Worm (Caenorhabditis elegans) whole organism, L2 larva: ENCODE data around the gene aman-2.

ENCODE experiments used
- C34F6.9 ChIP-seq: fragments of 150-350 bp; optimal IDR thresholded peaks from 2 replicates; lab custom pipeline; 2014; ENCODE audit warnings: missing biosample characterization, missing genetic modification characterization
- F13H6.1 ChIP-seq: sonication (generic microtip); optimal IDR thresholded peaks from 2 replicates; lab custom pipeline; 2016; ENCODE audit warnings: missing genetic modification characterization, missing compliant biosample characterization
- R02D3.7 ChIP-seq: fragments of 150-350 bp; optimal IDR thresholded peaks from 2 replicates; lab custom pipeline; 2014; ENCODE audit warnings: missing biosample characterization, missing genetic modification characterization
- Y55F3AM.14 ChIP-seq: fragments of 200-800 bp; sonication (Bioruptor generic); optimal IDR thresholded peaks from 2 replicates; lab custom pipeline; 2018; ENCODE audit warnings: mild to moderate bottlenecking, missing genetic modification characterization, missing compliant biosample characterization
- ZK546.5 ChIP-seq: sonication (generic microtip); optimal IDR thresholded peaks from 2 replicates; lab custom pipeline; 2017; ENCODE audit warnings: missing biosample characterization, missing genetic modification characterization
- alr-1 ChIP-seq: fragments of 150-350 bp; optimal IDR thresholded peaks from 2 replicates; lab custom pipeline; 2014; ENCODE audit warnings: missing biosample characterization, missing genetic modification characterization
- ceh-82 ChIP-seq: fragments of 150-350 bp; optimal IDR thresholded peaks from 2 replicates; lab custom pipeline; 2014; ENCODE audit warnings: missing biosample characterization, missing genetic modification characterization
- crh-2 ChIP-seq: sonication (generic microtip); optimal IDR thresholded peaks from 2 replicates; lab custom pipeline; 2017; ENCODE audit warnings: missing biosample characterization, missing genetic modification characterization
- dmd-4 ChIP-seq: sonication (generic microtip); optimal IDR thresholded peaks from 2 replicates; lab custom pipeline; 2017; ENCODE audit warnings: missing biosample characterization, missing genetic modification characterization
- egl-27 ChIP-seq: sonication (generic microtip); optimal IDR thresholded peaks from 3 replicates; lab custom pipeline; 2017; ENCODE audit warnings: missing biosample characterization, missing genetic modification reagents, missing genetic modification characterization
- fos-1 ChIP-seq: fragments of 150-350 bp; optimal IDR thresholded peaks from 2 replicates; lab custom pipeline; 2014; ENCODE audit warnings: missing biosample characterization, missing genetic modification characterization
- gmeb-1 ChIP-seq: fragments of 150-350 bp; optimal IDR thresholded peaks from 2 replicates; lab custom pipeline; 2014; ENCODE audit warnings: missing biosample characterization, missing genetic modification characterization
- lin-39 ChIP-seq: fragments of 150-350 bp; optimal IDR thresholded peaks from 2 replicates; lab custom pipeline; 2014; ENCODE audit warnings: missing biosample characterization, missing genetic modification reagents, missing genetic modification characterization
- lsy-2 ChIP-seq, 2 experiments: fragments of 150-350 bp in 1 of 2; sonication (generic microtip) in 1 of 2; optimal IDR thresholded peaks; 2 replicates each; lab custom pipeline; 2014 to 2017; ENCODE audit warnings: missing biosample characterization in 2 of 2, missing genetic modification characterization in 2 of 2
- mab-5 ChIP-seq: fragments of 150-350 bp; optimal IDR thresholded peaks from 2 replicates; lab custom pipeline; 2014; ENCODE audit warnings: missing biosample characterization, missing genetic modification characterization
- mdl-1 ChIP-seq, 2 experiments: fragments of 150-350 bp in 1 of 2; sonication (generic microtip) in 1 of 2; optimal IDR thresholded peaks; 2 replicates each; lab custom pipeline; 2017; ENCODE audit warnings: missing biosample characterization in 2 of 2, missing genetic modification characterization in 2 of 2
- nhr-10 ChIP-seq: sonication (generic microtip); optimal IDR thresholded peaks from 2 replicates; lab custom pipeline; 2017; ENCODE audit warnings: missing biosample characterization, missing genetic modification characterization
- nhr-11 ChIP-seq: fragments of 150-350 bp; optimal IDR thresholded peaks from 2 replicates; lab custom pipeline; 2014; ENCODE audit warnings: missing biosample characterization, missing genetic modification characterization
- nhr-129 ChIP-seq: fragments of 150-350 bp; optimal IDR thresholded peaks from 2 replicates; lab custom pipeline; 2014; ENCODE audit warnings: missing biosample characterization, missing genetic modification characterization
- nhr-21 ChIP-seq: fragments of 150-350 bp; optimal IDR thresholded peaks from 2 replicates; lab custom pipeline; 2014; ENCODE audit warnings: missing biosample characterization, missing genetic modification characterization
- nhr-23 ChIP-seq: fragments of 150-350 bp; optimal IDR thresholded peaks from 2 replicates; lab custom pipeline; 2014; ENCODE audit warnings: missing biosample characterization, missing genetic modification reagents, missing genetic modification characterization
- nhr-25 ChIP-seq: fragments of 150-350 bp; sonication (generic microtip); optimal IDR thresholded peaks from 3 replicates; lab custom pipeline; 2014; ENCODE audit warnings: missing biosample characterization, missing genetic modification characterization
- nhr-6 ChIP-seq: fragments of 150-350 bp; optimal IDR thresholded peaks from 2 replicates; lab custom pipeline; 2014; ENCODE audit warnings: missing biosample characterization, missing genetic modification characterization
- sem-4 ChIP-seq: fragments of 150-350 bp; optimal IDR thresholded peaks from 2 replicates; lab custom pipeline; 2014; ENCODE audit warnings: missing biosample characterization, missing genetic modification reagents, missing genetic modification characterization
- skn-1 ChIP-seq: sonication (generic microtip); optimal IDR thresholded peaks from 2 replicates; lab custom pipeline; 2017; ENCODE audit warnings: missing biosample characterization, missing genetic modification characterization
- sma-3 ChIP-seq: sonication (generic microtip); optimal IDR thresholded peaks from 2 replicates; lab custom pipeline; 2016; ENCODE audit warnings: missing genetic modification reagents, missing genetic modification characterization, missing compliant biosample characterization
- sma-9 ChIP-seq, 2 experiments: fragments of 150-350 bp in 1 of 2; sonication (generic microtip) in 1 of 2; optimal IDR thresholded peaks; 2 replicates each; lab custom pipeline; 2014 to 2016; ENCODE audit warnings: missing genetic modification characterization in 2 of 2, mild to moderate bottlenecking in 1 of 2, missing biosample characterization in 1 of 2, missing compliant biosample characterization in 1 of 2, missing genetic modification reagents in 1 of 2, moderate library complexity in 1 of 2
- snpc-4 ChIP-seq: fragments of 150-350 bp; optimal IDR thresholded peaks from 2 replicates; lab custom pipeline; 2014; ENCODE audit warnings: missing biosample characterization, missing genetic modification characterization
- unc-39 ChIP-seq: fragments of 150-350 bp; optimal IDR thresholded peaks from 2 replicates; lab custom pipeline; 2014; ENCODE audit warnings: missing biosample characterization, missing genetic modification characterization
- unc-55 ChIP-seq: fragments of 150-350 bp; sonication (generic microtip); optimal IDR thresholded peaks from 3 replicates; lab custom pipeline; 2014; ENCODE audit warnings: missing biosample characterization, missing genetic modification reagents, missing genetic modification characterization
- unc-62 ChIP-seq: fragments of 150-350 bp; optimal IDR thresholded peaks from 2 replicates; lab custom pipeline; 2014; ENCODE audit warnings: missing biosample characterization, missing genetic modification reagents, missing genetic modification characterization
- zag-1 ChIP-seq: fragments of 150-350 bp; optimal IDR thresholded peaks from 2 replicates; lab custom pipeline; 2014; ENCODE audit warnings: missing biosample characterization, missing genetic modification characterization
- ztf-1 ChIP-seq: fragments of 200-800 bp; sonication (Bioruptor generic); conservative IDR thresholded peaks from 2 replicates; pipeline ENCODE4 v1.3.6; 2022; ENCODE audit warnings: missing genetic modification characterization, missing compliant biosample characterization
- ztf-4 ChIP-seq: fragments of 150-350 bp; optimal IDR thresholded peaks from 2 replicates; lab custom pipeline; 2014; ENCODE audit warnings: missing biosample characterization, missing genetic modification characterization

The aman-2 gene

ce11 chrV:11921229-11921628 is 11.8 kb downstream of the aman-2 start:
- TF ChIP-seq Y55F3AM.14, result peak; percentile 25
- peak; percentile 24 for TF ChIP-seq snpc-4 (tag; lab: Kevin White, UChicago)
- peak; percentile 37 for TF ChIP-seq nhr-21 (tag; lab: Kevin White, UChicago)
- TF ChIP-seq nhr-25 (tag; lab: Kevin White, UChicago), result peak; percentile 33
- no peak for TF ChIP-seq lin-39 (tag; lab: Kevin White, UChicago)
- TF ChIP-seq unc-55 (GFP tag; lab: Kevin White, UChicago), result peak; percentile 81
- TF ChIP-seq crh-2 (tag; lab: Kevin White, UChicago), result peak; percentile 27
- no peak for TF ChIP-seq skn-1 (tag; lab: Kevin White, UChicago)
- TF ChIP-seq sma-9 (GFP tag; optimal IDR thresholded peaks at IDR 0.05; lab: Kevin White, UChicago), result peak; percentile 40
- TF ChIP-seq sma-9 (tag; optimal IDR thresholded peaks at IDR 0.05; lab: Kevin White, UChicago), result no peak
- TF ChIP-seq mab-5, result no peak
- no peak for TF ChIP-seq zag-1 (tag; lab: Kevin White, UChicago)
- peak; percentile 38 for TF ChIP-seq sma-3 (GFP tag; lab: Kevin White, UChicago)
- TF ChIP-seq nhr-129 (tag; lab: Kevin White, UChicago), result peak; percentile 68
- TF ChIP-seq lsy-2 (tag; optimal IDR thresholded peaks at IDR 0.05; lab: Kevin White, UChicago), result peak in 1 of 2 experiments; percentile 41
- TF ChIP-seq sem-4 (tag; lab: Kevin White, UChicago), result peak; percentile 29
- TF ChIP-seq F13H6.1 (tag; lab: Kevin White, UChicago), result peak; percentile 49
- peak; percentile 36 for TF ChIP-seq C34F6.9 (tag; lab: Kevin White, UChicago)
- TF ChIP-seq ztf-4 (tag; lab: Kevin White, UChicago), result no peak
- TF ChIP-seq fos-1 (tag; lab: Kevin White, UChicago), result peak; percentile 39
- TF ChIP-seq gmeb-1 (tag; lab: Kevin White, UChicago), result no peak
- TF ChIP-seq egl-27 (tag; lab: Kevin White, UChicago), result no peak
- no peak for TF ChIP-seq ZK546.5 (tag; lab: Kevin White, UChicago)

- TF ChIP-seq mdl-1 (tag; optimal IDR thresholded peaks at IDR 0.05; lab: Kevin White, UChicago), result no peak
- TF ChIP-seq nhr-129 (tag; lab: Kevin White, UChicago), result peak; percentile 11
These were observed 13.4 kb downstream of the aman-2 start for ce11 chrV:11919639-11920038.

ce11 chrV:11917186-11917585 is 15.9 kb downstream of the aman-2 start, which contains the start of gene R31.2:
Gene R31.2, plus strand, starts transcription at chrV:11917573.
- no peak for TF ChIP-seq lsy-2 (tag; optimal IDR thresholded peaks at IDR 0.05; lab: Kevin White, UChicago)
- TF ChIP-seq R02D3.7 (tag; lab: Kevin White, UChicago), result no peak
- no peak for TF ChIP-seq ceh-82 (tag; lab: Kevin White, UChicago)
- TF ChIP-seq snpc-4 (tag; lab: Kevin White, UChicago), result no peak
- no peak for TF ChIP-seq nhr-23 (tag; lab: Kevin White, UChicago)
- no peak for TF ChIP-seq mab-5
- TF ChIP-seq alr-1 (tag; lab: Kevin White, UChicago), result no peak
- no peak for TF ChIP-seq nhr-11 (tag; lab: Kevin White, UChicago)
- no peak for TF ChIP-seq unc-39
- no peak for TF ChIP-seq dmd-4 (tag; lab: Kevin White, UChicago)
- no peak for TF ChIP-seq gmeb-1 (tag; lab: Kevin White, UChicago)
- TF ChIP-seq ztf-1 (GFP tag; lab: Robert Waterston, UW), result no peak
- TF ChIP-seq nhr-6 (tag; lab: Kevin White, UChicago), result no peak
- TF ChIP-seq ztf-4 (tag; lab: Kevin White, UChicago), result no peak
- TF ChIP-seq C34F6.9 (tag; lab: Kevin White, UChicago), result no peak
- no peak for TF ChIP-seq unc-55 (GFP tag; lab: Kevin White, UChicago)

ce11 chrV:11913283-11913682 is 19.8 kb downstream of the aman-2 start:
- TF ChIP-seq R02D3.7 (tag; lab: Kevin White, UChicago) (no peak), unc-62 (GFP tag; lab: Kevin White, UChicago) (no peak), nhr-6 (tag; lab: Kevin White, UChicago) (no peak), nhr-25 (tag; lab: Kevin White, UChicago) (no peak), ZK546.5 (tag; lab: Kevin White, UChicago) (no peak), nhr-129 (tag; lab: Kevin White, UChicago) (no peak)

ce11 chrV:11905977-11906376 is 27.1 kb downstream of the aman-2 start:
- TF ChIP-seq sma-3 (GFP tag; lab: Kevin White, UChicago) (no peak), snpc-4 (tag; lab: Kevin White, UChicago) (no peak), nhr-10 (tag; lab: Kevin White, UChicago) (no peak), nhr-11 (tag; lab: Kevin White, UChicago) (no peak), sma-9 (GFP tag; optimal IDR thresholded peaks at IDR 0.05; lab: Kevin White, UChicago) (no peak), sma-9 (tag; optimal IDR thresholded peaks at IDR 0.05; lab: Kevin White, UChicago) (no peak), ceh-82 (tag; lab: Kevin White, UChicago) (no peak), sem-4 (tag; lab: Kevin White, UChicago) (no peak)
